Worm (Caenorhabditis elegans): ENCODE data around the gene asna-1.
"Not testable (repeated sequence)": the region's sequence is repeated elsewhere in the genome, so short reads cannot be mapped to it uniquely, and the experiment has no call there.

DNA sequence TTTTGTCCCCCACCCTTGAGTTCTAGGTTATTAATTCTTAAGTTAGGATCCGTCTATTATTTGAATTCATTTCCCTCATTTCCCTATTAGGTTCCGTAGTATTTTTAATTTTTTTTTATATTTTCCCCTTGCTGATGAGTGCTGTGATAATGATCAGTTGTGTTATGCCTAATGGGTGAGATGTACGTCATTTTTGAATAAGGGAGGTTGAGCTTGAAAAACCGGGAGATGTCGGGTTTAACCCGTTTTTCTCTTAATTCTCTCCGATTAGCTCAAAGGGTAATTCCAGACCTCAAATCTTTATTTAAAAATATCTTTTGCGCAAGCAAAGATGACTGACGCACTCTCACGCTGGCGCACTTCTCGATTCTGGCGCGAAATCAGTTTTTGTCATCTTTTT, 34.1 kb upstream of the asna-1 start:
- not testable (repeated sequence) for TF ChIP-seq nhr-28 (tag; optimal IDR thresholded peaks at IDR 0.05); snpc-4 (tag; optimal IDR thresholded peaks at IDR 0.05); rbr-2 (tag; optimal IDR thresholded peaks at IDR 0.05); aly-2 (tag; optimal IDR thresholded peaks at IDR 0.05); unc-130 (GFP tag; optimal IDR thresholded peaks at IDR 0.05); nhr-111 (GFP tag; optimal IDR thresholded peaks at IDR 0.05); ztf-11 (tag; optimal IDR thresholded peaks at IDR 0.05); egl-27 (tag; optimal IDR thresholded peaks at IDR 0.05); lsy-2 (tag; optimal IDR thresholded peaks at IDR 0.05); hlh-30 (tag; optimal IDR thresholded peaks at IDR 0.05; ENCODE audit: insufficient read depth); pha-4 (GFP tag; IDR thresholded peaks at IDR 0.05); pha-4 (tag; optimal IDR thresholded peaks at IDR 0.05); unc-39 (tag; optimal IDR thresholded peaks at IDR 0.05); spr-1 (tag; optimal IDR thresholded peaks at IDR 0.05)
- 0 out of 4 replicates have a peak, but pooled peaks have one; percentile 52 to 73 for TF ChIP-seq madf-5 (GFP tag; IDR thresholded peaks at IDR 0.05)

Data from whole organism, L4 larva.